Fruit fly (Drosophila melanogaster): ENCODE data around the gene CG11034.

Gene CG11034

dm6 chr2L:5805091-5805817 is at the start of gene CG11034 (continued):
- TF ChIP-seq Trl (optimal IDR thresholded peaks at IDR 0.05) = peak; percentile 70 to 81
- TF ChIP-seq Trl (GFP tag; optimal IDR thresholded peaks at IDR 0.05) = no peak
- TF ChIP-seq CG15479 (GFP tag; optimal IDR thresholded peaks at IDR 0.05) = peak; percentile 56
- TF ChIP-seq Pdp1 (GFP tag; optimal IDR thresholded peaks at IDR 0.05) = peak in 1 of 2 experiments; percentile 15
- TF ChIP-seq CG5180 (GFP tag; optimal IDR thresholded peaks at IDR 0.05) = peak; percentile 40
- TF ChIP-seq slbo (GFP tag; IDR thresholded peaks at IDR 0.05) = peak; percentile 29; the same call in 1 of the 2 replicates
- peak; percentile 89 for TF ChIP-seq CG3163 (GFP tag; optimal IDR thresholded peaks at IDR 0.05)
- TF ChIP-seq Taf1 (GFP tag; IDR thresholded peaks at IDR 0.05) = 0 out of 2 replicates have a peak, but pooled peaks have one; percentile 8
- no peak for TF ChIP-seq crc (GFP tag; optimal IDR thresholded peaks at IDR 0.05)
- TF ChIP-seq tio (GFP tag; optimal IDR thresholded peaks at IDR 0.05) = no peak
- no peak for TF ChIP-seq lov (optimal IDR thresholded peaks at IDR 0.05)
- TF ChIP-seq lov (GFP tag; IDR thresholded peaks at IDR 0.05) = 0 out of 3 replicates have a peak, but pooled peaks have one; percentile 10
- TF ChIP-seq onecut (GFP tag; IDR thresholded peaks at IDR 0.05) = peak; percentile 22; the same call in 1 of the 2 replicates
- TF ChIP-seq CG6689 (GFP tag; IDR thresholded peaks at IDR 0.05) = no peak
- no peak for TF ChIP-seq Sin3A (optimal IDR thresholded peaks at IDR 0.05)
- TF ChIP-seq CG4424 (GFP tag; optimal IDR thresholded peaks at IDR 0.05) = peak; percentile 4
- no peak for TF ChIP-seq Sox100B (GFP tag; optimal IDR thresholded peaks at IDR 0.05)
- peak; percentile 5 for TF ChIP-seq Meics (GFP tag; optimal IDR thresholded peaks at IDR 0.05)
- TF ChIP-seq maf-S (GFP tag; optimal IDR thresholded peaks at IDR 0.05) = no peak
- TF ChIP-seq ci (GFP tag; IDR thresholded peaks at IDR 0.05) = peak; percentile 39; the same call in 2 of the 3 replicates
- peak; percentile 78 for TF ChIP-seq CG2889 (GFP tag; IDR thresholded peaks at IDR 0.05)
- peak; percentile 25; the same call in 1 of the 2 replicates for TF ChIP-seq Scr (GFP tag; IDR thresholded peaks at IDR 0.05; ENCODE audit: partially characterized antibody)
- TF ChIP-seq CG12236 (GFP tag; optimal IDR thresholded peaks at IDR 0.05) = no peak
- TF ChIP-seq tll (GFP tag; optimal IDR thresholded peaks at IDR 0.05) = peak in 1 of 2 experiments; percentile 53
- TF ChIP-seq bbx (GFP tag; IDR thresholded peaks at IDR 0.05; ENCODE audit: partially characterized antibody) = 0 out of 2 replicates have a peak, but pooled peaks have one; percentile 23
- TF ChIP-seq sqz (GFP tag; optimal IDR thresholded peaks at IDR 0.05) = no peak
- TF ChIP-seq h (optimal IDR thresholded peaks at IDR 0.05) = no peak
- no peak for TF ChIP-seq pum (GFP tag; optimal IDR thresholded peaks at IDR 0.05)

DNA sequence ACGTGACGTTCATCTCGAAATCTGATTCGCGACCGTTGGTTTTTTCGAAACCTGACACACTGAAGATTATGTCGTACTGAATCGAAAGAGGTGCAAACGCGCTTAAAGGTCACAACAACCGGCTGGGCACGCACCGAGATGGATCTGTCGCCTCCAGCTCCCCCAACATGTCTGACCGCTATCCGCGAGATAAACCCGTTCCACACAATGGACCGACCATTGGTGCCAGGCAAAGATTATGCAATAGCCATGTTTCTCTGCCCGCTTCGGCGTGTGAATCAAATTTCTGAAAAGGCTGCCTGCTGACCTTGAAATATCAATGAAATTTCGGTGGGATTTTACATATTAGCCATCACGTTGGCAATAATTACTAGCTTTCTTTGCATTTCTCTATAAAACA is 40.1 kb upstream of the CG11034 start:
- TF ChIP-seq CG6654 (GFP tag; optimal IDR thresholded peaks at IDR 0.05) (no peak), chinmo (GFP tag; IDR thresholded peaks at IDR 0.05; ENCODE audit: partially characterized antibody) (0 out of 4 replicates have a peak, but pooled peaks have one; percentile 72), ftz-f1 (GFP tag; optimal IDR thresholded peaks at IDR 0.05) (peak; percentile 3), CG12299 (tag; optimal IDR thresholded peaks at IDR 0.05) (no peak), CG12769 (tag; optimal IDR thresholded peaks at IDR 0.05) (peak; percentile 65), CG6272 (GFP tag; IDR thresholded peaks at IDR 0.05) (no peak), Pdp1 (GFP tag; optimal IDR thresholded peaks at IDR 0.05) (peak in 1 of 2 experiments; percentile 79), H2.0 (GFP tag; IDR thresholded peaks at IDR 0.05) (no peak), Ets65A (GFP tag) (no peak), CG14710 (tag; optimal IDR thresholded peaks at IDR 0.05) (no peak), CG5180 (GFP tag; optimal IDR thresholded peaks at IDR 0.05) (no peak), CrebB (tag; optimal IDR thresholded peaks at IDR 0.05) (no peak), mirr (GFP tag; optimal IDR thresholded peaks at IDR 0.05) (no peak), CG14860 (GFP tag; IDR thresholded peaks at IDR 0.05; ENCODE audit: partially characterized antibody) (no peak), phol (tag; optimal IDR thresholded peaks at IDR 0.05) (no peak), vvl (GFP tag; IDR thresholded peaks at IDR 0.05) (0 out of 2 replicates have a peak, but pooled peaks have one; percentile 10), CG1603 (tag; optimal IDR thresholded peaks at IDR 0.05) (no peak)

Measured in whole organism, embryonic.